Worm (Caenorhabditis elegans): Measurements from ENCODE around the gene ccd-5.

ccd-5 gene

DNA sequence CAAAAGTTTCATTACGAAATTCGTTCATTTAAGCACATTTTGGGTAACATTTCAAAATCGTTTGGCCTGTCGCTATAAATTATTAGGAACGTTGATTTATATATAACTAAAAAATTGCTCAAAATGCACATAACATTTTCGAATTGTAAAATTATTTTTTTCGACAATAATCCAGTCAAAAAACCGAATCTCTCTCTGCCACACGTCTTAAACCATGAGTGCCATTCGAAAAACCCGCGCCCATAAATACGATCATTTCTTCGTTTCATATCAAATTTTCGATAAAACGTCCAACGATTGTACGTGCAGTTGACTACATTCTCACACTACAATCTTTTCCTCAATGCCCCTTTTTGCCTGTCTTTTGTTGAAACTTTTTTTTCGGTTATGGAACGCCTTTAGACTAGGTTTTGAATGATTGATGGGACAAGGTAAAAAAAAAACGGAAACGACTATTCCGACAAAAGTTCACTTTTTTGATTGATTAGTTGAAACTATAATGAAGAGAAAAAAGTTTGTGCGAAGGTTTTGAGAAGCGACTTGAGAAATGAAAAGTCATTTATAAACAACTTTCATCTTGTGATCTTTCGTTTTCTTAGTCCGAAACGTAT lies 20.3 kb upstream of the ccd-5 start:
- TF ChIP-seq egl-5 (tag; optimal IDR thresholded peaks at IDR 0.05) (peak; percentile 13), ama-1 (optimal IDR thresholded peaks at IDR 0.05) (peak; percentile 73), elt-2 (tag; optimal IDR thresholded peaks at IDR 0.05) (peak; percentile 32), nhr-23 (tag; optimal IDR thresholded peaks at IDR 0.05) (no peak), nfya-1 (tag; optimal IDR thresholded peaks at IDR 0.05; ENCODE audit: insufficient read depth) (peak; percentile 6), pha-4 (tag; optimal IDR thresholded peaks at IDR 0.05) (peak; percentile 42), ztf-4 (tag; optimal IDR thresholded peaks at IDR 0.05) (peak; percentile 11), nhr-28 (tag; optimal IDR thresholded peaks at IDR 0.05) (no peak)

ce11 chrX:2591586-2592000 lies 19.1 kb upstream of the ccd-5 start:
- TF ChIP-seq fkh-10 (GFP tag; optimal IDR thresholded peaks at IDR 0.05) (no peak), lsy-12 (tag; optimal IDR thresholded peaks at IDR 0.05) (peak; percentile 53), ceh-16 (tag; optimal IDR thresholded peaks at IDR 0.05) (no peak), nhr-77 (tag; optimal IDR thresholded peaks at IDR 0.05) (no peak), nhr-25 (tag; optimal IDR thresholded peaks at IDR 0.05) (peak; percentile 90), nhr-23 (tag; optimal IDR thresholded peaks at IDR 0.05) (peak; percentile 87), zag-1 (tag; optimal IDR thresholded peaks at IDR 0.05) (no peak), snpc-4 (tag; optimal IDR thresholded peaks at IDR 0.05) (no peak), elt-1 (tag; optimal IDR thresholded peaks at IDR 0.05) (no peak), lin-39 (tag; optimal IDR thresholded peaks at IDR 0.05) (peak; percentile 64), jun-1 (tag; optimal IDR thresholded peaks at IDR 0.05) (peak; percentile 40), elt-3 (tag; optimal IDR thresholded peaks at IDR 0.05) (no peak), ceh-9 (tag; optimal IDR thresholded peaks at IDR 0.05) (no peak), hmg-11 (tag; optimal IDR thresholded peaks at IDR 0.05) (peak; percentile 67), tbx-2 (tag; optimal IDR thresholded peaks at IDR 0.05) (peak; percentile 7), unc-39 (tag; optimal IDR thresholded peaks at IDR 0.05) (no peak), pha-4 (tag; optimal IDR thresholded peaks at IDR 0.05) (peak; percentile 50), daf-12 (tag; optimal IDR thresholded peaks at IDR 0.05) (no peak), skn-1 (tag; optimal IDR thresholded peaks at IDR 0.05) (no peak), mml-1 (tag; optimal IDR thresholded peaks at IDR 0.05) (no peak), fkh-2 (tag; optimal IDR thresholded peaks at IDR 0.05) (no peak), eor-1 (tag; optimal IDR thresholded peaks at IDR 0.05) (no peak), pqm-1 (tag; optimal IDR thresholded peaks at IDR 0.05) (no peak), fos-1 (tag; optimal IDR thresholded peaks at IDR 0.05) (peak; percentile 17), nhr-43 (tag; optimal IDR thresholded peaks at IDR 0.05; ENCODE audit: poor library complexity, severe bottlenecking) (peak; percentile 68), mdl-1 (tag; optimal IDR thresholded peaks at IDR 0.05) (no peak), nhr-67 (tag; optimal IDR thresholded peaks at IDR 0.05) (no peak), egl-27 (tag; optimal IDR thresholded peaks at IDR 0.05) (no peak), nfya-1 (tag; optimal IDR thresholded peaks at IDR 0.05; ENCODE audit: insufficient read depth) (peak; percentile 38), ceh-82 (tag; optimal IDR thresholded peaks at IDR 0.05) (no peak), R02D3.7 (tag; optimal IDR thresholded peaks at IDR 0.05) (no peak), nhr-237 (tag; optimal IDR thresholded peaks at IDR 0.05) (no peak), aly-2 (tag; optimal IDR thresholded peaks at IDR 0.05) (no peak), ZK546.5 (tag; optimal IDR thresholded peaks at IDR 0.05) (no peak), unc-62 (GFP tag; optimal IDR thresholded peaks at IDR 0.05) (no peak), ztf-11 (tag; optimal IDR thresholded peaks at IDR 0.05) (no peak), sea-2 (GFP tag; optimal IDR thresholded peaks at IDR 0.05) (no peak), ama-1 (optimal IDR thresholded peaks at IDR 0.05) (no peak), ceh-28 (tag; optimal IDR thresholded peaks at IDR 0.05) (peak; percentile 62), nhr-11 (tag; optimal IDR thresholded peaks at IDR 0.05) (no peak), nhr-28 (tag; optimal IDR thresholded peaks at IDR 0.05) (no peak), lin-15B (tag; optimal IDR thresholded peaks at IDR 0.05) (no peak), elt-2 (tag; optimal IDR thresholded peaks at IDR 0.05) (peak; percentile 41), nhr-76 (tag; optimal IDR thresholded peaks at IDR 0.05) (no peak), nhr-12 (tag; optimal IDR thresholded peaks at IDR 0.05) (no peak), ztf-4 (tag; optimal IDR thresholded peaks at IDR 0.05) (peak; percentile 42), egl-5 (tag; optimal IDR thresholded peaks at IDR 0.05) (no peak)

All from whole organism, L3 larva.